Fruit fly (Drosophila melanogaster): ENCODE results near the gene bdwf.
A peak's percentile ranks its signal among the peaks of the same experiment; 100 is the strongest.
"Not testable (repeated sequence)": the region's sequence is repeated elsewhere in the genome, so short reads cannot be mapped to it uniquely, and the experiment has no call there.

Gene bdwf

DNA sequence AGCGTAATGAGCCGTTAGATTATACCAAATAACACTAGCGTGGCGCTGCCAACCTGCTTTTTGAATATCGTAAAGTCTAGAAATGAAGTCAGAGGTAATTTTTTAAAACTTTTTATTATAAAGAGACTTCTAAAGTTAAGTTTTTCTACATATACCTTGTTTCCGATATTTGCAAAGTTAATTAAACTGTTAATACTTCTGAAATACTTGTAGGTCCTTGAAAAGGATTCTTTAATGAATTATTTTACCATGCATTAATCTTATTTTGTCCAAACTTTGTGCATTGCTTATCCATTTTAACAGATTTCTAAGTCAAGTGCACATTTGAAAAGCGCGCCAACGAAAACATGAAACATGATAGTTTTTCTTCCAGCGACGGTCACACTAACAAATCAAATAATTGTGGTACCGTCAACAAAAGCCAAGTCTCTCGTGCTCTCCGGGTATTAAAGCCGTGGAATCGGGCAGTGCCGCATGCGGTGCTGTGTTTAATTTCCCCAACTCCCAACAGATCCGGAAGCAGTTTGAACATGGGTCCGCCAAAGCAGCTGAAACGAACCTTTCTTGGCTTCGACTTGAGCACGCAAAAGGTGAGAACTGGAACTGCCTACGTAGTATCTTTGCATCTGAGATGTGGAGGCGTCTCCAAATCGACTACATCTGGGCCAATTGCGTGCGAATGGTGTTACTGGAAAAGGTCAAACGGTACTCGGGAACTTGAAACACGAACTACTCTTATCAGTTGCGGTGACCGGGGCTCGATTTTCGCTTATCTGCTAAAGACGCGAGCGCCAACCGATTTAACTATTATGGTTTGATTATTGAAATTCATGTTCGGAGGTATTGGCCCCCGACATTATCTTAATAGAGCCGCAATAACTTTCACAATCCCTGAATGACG, 46.6 kb downstream of the bdwf start, which contains the start of the genes EMC2A and CG3534 (continued):
- TF ChIP-seq br (optimal IDR thresholded peaks at IDR 0.05) (no peak), Hand (GFP tag; optimal IDR thresholded peaks at IDR 0.05) (no peak), wdn (GFP tag; IDR thresholded peaks at IDR 0.05) (no peak), CG2678 (tag; optimal IDR thresholded peaks at IDR 0.05) (peak; percentile 53), Awh (GFP tag; IDR thresholded peaks at IDR 0.05) (0 out of 2 replicates have a peak, but pooled peaks have one; percentile 18), CG7372 (GFP tag; IDR thresholded peaks at IDR 0.05) (0 out of 2 replicates have a peak, but pooled peaks have one; percentile 17), CG6689 (GFP tag; IDR thresholded peaks at IDR 0.05) (peak; percentile 14; the same call in 1 of the 2 replicates), CG3847 (GFP tag; IDR thresholded peaks at IDR 0.05) (no peak), CG34422 (GFP tag; IDR thresholded peaks at IDR 0.05) (no peak), Ets97D (GFP tag; optimal IDR thresholded peaks at IDR 0.05) (peak; percentile 34), Rx (GFP tag; IDR thresholded peaks at IDR 0.05) (no peak), dpn (GFP tag; optimal IDR thresholded peaks at IDR 0.05) (peak in 1 of 2 experiments; percentile 44), cwo (GFP tag; optimal IDR thresholded peaks at IDR 0.05) (no peak), Opbp (GFP tag; IDR thresholded peaks at IDR 0.05; ENCODE audit: partially characterized antibody) (no peak), hbn (GFP tag; IDR thresholded peaks at IDR 0.05; ENCODE audit: partially characterized antibody) (no peak), CG2129 (GFP tag; IDR thresholded peaks at IDR 0.05; ENCODE audit: partially characterized antibody) (no peak), ato (GFP tag; IDR thresholded peaks at IDR 0.05; ENCODE audit: partially characterized antibody) (no peak), HLH54F (GFP tag; optimal IDR thresholded peaks at IDR 0.05) (no peak), CG31388 (GFP tag; optimal IDR thresholded peaks at IDR 0.05) (no peak), crol (GFP tag; IDR thresholded peaks at IDR 0.05) (no peak), gfzf (GFP tag; optimal IDR thresholded peaks at IDR 0.05) (peak; percentile 80), eve (GFP tag; optimal IDR thresholded peaks at IDR 0.05) (no peak), CG10274 (GFP tag; optimal IDR thresholded peaks at IDR 0.05) (no peak), CG10565 (GFP tag; optimal IDR thresholded peaks at IDR 0.05) (no peak), CG1647 (GFP tag; optimal IDR thresholded peaks at IDR 0.05) (no peak), CG4282 (GFP tag; optimal IDR thresholded peaks at IDR 0.05) (no peak), her (GFP tag; optimal IDR thresholded peaks at IDR 0.05) (no peak), fd102C (GFP tag; optimal IDR thresholded peaks at IDR 0.05) (no peak), ab (GFP tag; optimal IDR thresholded peaks at IDR 0.05) (no peak), lmd (GFP tag; IDR thresholded peaks at IDR 0.05) (no peak), CG14965 (GFP tag; optimal IDR thresholded peaks at IDR 0.05; ENCODE audit: borderline replicate concordance) (no peak), lilli (GFP tag; optimal IDR thresholded peaks at IDR 0.05) (no peak), Scr (GFP tag; IDR thresholded peaks at IDR 0.05; ENCODE audit: partially characterized antibody) (no peak), CG2202 (tag; optimal IDR thresholded peaks at IDR 0.05) (no peak), Mrtf (GFP tag; IDR thresholded peaks at IDR 0.05) (no peak), kni (GFP tag; optimal IDR thresholded peaks at IDR 0.05) (no peak)

DNA sequence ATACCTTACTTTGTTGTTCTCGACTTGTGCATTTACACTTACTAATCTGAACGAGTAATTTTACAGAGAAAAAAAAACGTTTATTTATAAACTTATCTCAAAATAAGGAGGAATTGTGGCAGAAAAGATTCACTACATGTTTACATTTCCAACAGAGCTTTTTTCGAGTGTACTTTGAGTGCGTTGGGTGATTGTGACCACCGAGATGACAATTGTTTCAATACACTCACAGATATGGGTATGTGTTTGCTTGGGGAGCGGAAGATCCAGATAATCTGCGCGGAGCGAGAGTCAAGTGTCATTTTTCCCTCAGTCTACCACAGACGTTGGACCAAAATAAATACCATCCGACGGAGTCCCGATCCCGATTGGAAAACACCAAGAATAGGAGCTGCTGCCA, 50.2 kb downstream of the bdwf start, which contains the start of gene CG31274:
Gene CG31274 (plus strand): TSS at position 301 of the 400 bp plus-strand sequence.
- TF ChIP-seq Hey (tag; optimal IDR thresholded peaks at IDR 0.05); Hr78 (GFP tag; optimal IDR thresholded peaks at IDR 0.05); lov (optimal IDR thresholded peaks at IDR 0.05); lov (GFP tag; IDR thresholded peaks at IDR 0.05): not testable (repeated sequence)
